Worm (Caenorhabditis elegans): ENCODE measurements around the gene swsn-1.

Gene swsn-1

ce11 chrV:20212584-20212983, 36.7 kb downstream of the swsn-1 start, which contains the start of gene Y113G7B.12:
Y113G7B.12 (minus strand) TSS chrV:20212684.
- TF ChIP-seq aha-1 (tag) (peak; percentile 44), daf-12 (tag; optimal IDR thresholded peaks at IDR 0.05) (no peak)

ce11 chrV:20206086-20206485, 43.2 kb downstream of the swsn-1 start, which contains the start of the genes fbxb-59 and srbc-34:
fbxb-59 (minus strand) TSS chrV:20206186.
srbc-34 (plus strand) TSS chrV:20206318.
- TF ChIP-seq mep-1 (tag; optimal IDR thresholded peaks at IDR 0.05) (no peak), F49E8.2 (tag; optimal IDR thresholded peaks at IDR 0.05; ENCODE audit: borderline replicate concordance) (no peak), zip-11 (GFP tag; IDR thresholded peaks at IDR 0.05) (no peak), unc-130 (GFP tag; optimal IDR thresholded peaks at IDR 0.05) (no peak), rbr-2 (tag; optimal IDR thresholded peaks at IDR 0.05) (no peak), nhr-48 (tag; optimal IDR thresholded peaks at IDR 0.05) (no peak)

- no peak for TF ChIP-seq zip-11 (GFP tag; IDR thresholded peaks at IDR 0.05)
- TF ChIP-seq nhr-237 (tag; optimal IDR thresholded peaks at IDR 0.05), result no peak
Observed at ce11 chrV:20203085-20203484, 46.2 kb downstream of the swsn-1 start, which contains the start of gene fbxa-113. fbxa-113 (plus strand) TSS chrV:20203385.

- TF ChIP-seq snpc-4 (tag; optimal IDR thresholded peaks at IDR 0.05) (no peak), aha-1 (tag) (peak; percentile 55)
Observed at ce11 chrV:20201316-20201715, 48.0 kb downstream of the swsn-1 start, which contains the start of gene fbxa-114. fbxa-114 (plus strand) TSS chrV:20201616.

ce11 chrV:20199658-20200057, 49.6 kb downstream of the swsn-1 start:
- TF ChIP-seq unc-62 (GFP tag; optimal IDR thresholded peaks at IDR 0.05 in 1 of 2), result peak in 1 of 2 experiments; percentile 93
- no peak for TF ChIP-seq unc-62 (tag; optimal IDR thresholded peaks at IDR 0.05)
- no peak for TF ChIP-seq nhr-10 (tag; optimal IDR thresholded peaks at IDR 0.05)

ce11 chrV:20198954-20199353, 50.3 kb downstream of the swsn-1 start, which contains the start of gene fog-2:
fog-2 (plus strand) TSS chrV:20199254.
- no peak for TF ChIP-seq tra-1 (GFP tag; IDR thresholded peaks at IDR 0.05)
- no peak for TF ChIP-seq lin-15B (tag; optimal IDR thresholded peaks at IDR 0.05)
- TF ChIP-seq tag-97 (GFP tag; IDR thresholded peaks at IDR 0.05), result no peak
- no peak for TF ChIP-seq zfp-3 (GFP tag; conservative IDR thresholded peaks at IDR 0.05)
- TF ChIP-seq ctbp-1 (GFP tag; IDR thresholded peaks at IDR 0.05), result no peak
- TF ChIP-seq lin-29 (GFP tag; IDR thresholded peaks at IDR 0.05), result no peak
- no peak for TF ChIP-seq mxl-3 (GFP tag; optimal IDR thresholded peaks at IDR 0.05)
- TF ChIP-seq nhr-11 (tag; optimal IDR thresholded peaks at IDR 0.05), result no peak

ce11 chrV:20196671-20197070, 52.6 kb downstream of the swsn-1 start, which contains the start of gene ftr-1:
ftr-1 (plus strand) TSS chrV:20196971.
- TF ChIP-seq saeg-2 (GFP tag; IDR thresholded peaks at IDR 0.05) (no peak), cey-2 (tag; optimal IDR thresholded peaks at IDR 0.05; ENCODE audit: borderline replicate concordance, insufficient read depth) (no peak), F44E2.7 (GFP tag; IDR thresholded peaks at IDR 0.05) (no peak), ceh-28 (tag; optimal IDR thresholded peaks at IDR 0.05) (no peak), spr-3 (GFP tag; optimal IDR thresholded peaks at IDR 0.05) (no peak), D1046.2 (GFP tag; IDR thresholded peaks at IDR 0.05) (no peak), T20F7.1 (GFP tag; optimal IDR thresholded peaks at IDR 0.05) (no peak), pqm-1 (tag; optimal IDR thresholded peaks at IDR 0.05) (no peak), mep-1 (tag; optimal IDR thresholded peaks at IDR 0.05) (no peak), lin-29 (GFP tag; IDR thresholded peaks at IDR 0.05) (no peak)
